Worm (Caenorhabditis elegans) whole organism, early embryonic: ENCODE measurements around the gene F31F7.1.

Experiments
- B0310.2 ChIP-seq: sonication (generic microtip); optimal IDR thresholded peaks from 2 replicates; lab custom pipeline; 2016; ENCODE audit warnings: mild to moderate bottlenecking, missing genetic modification characterization, missing compliant biosample characterization
- F13C5.2 ChIP-seq: sonication (generic microtip); optimal IDR thresholded peaks from 2 replicates; lab custom pipeline; 2017; ENCODE audit warnings: mild to moderate bottlenecking, missing genetic modification characterization, inconsistent platforms, missing compliant biosample characterization
- aly-1 ChIP-seq: sonication (generic microtip); optimal IDR thresholded peaks from 2 replicates; lab custom pipeline; 2016; ENCODE audit warnings: missing genetic modification characterization, missing compliant biosample characterization
- ama-1 ChIP-seq: fragments of 150-350 bp; optimal IDR thresholded peaks from 2 replicates; lab custom pipeline; 2014
- ceh-13 ChIP-seq: fragments of 200-800 bp; sonication (Bioruptor generic); optimal IDR thresholded peaks from 2 replicates; lab custom pipeline; 2018; ENCODE audit warnings: mild to moderate bottlenecking, missing genetic modification characterization, missing compliant biosample characterization
- ceh-36 ChIP-seq: sonication (generic microtip); optimal IDR thresholded peaks from 2 replicates; lab custom pipeline; 2016; ENCODE audit warnings: missing genetic modification characterization, inconsistent platforms, missing compliant biosample characterization
- ets-7 ChIP-seq: sonication (generic microtip); optimal IDR thresholded peaks from 2 replicates; lab custom pipeline; 2016; ENCODE audit warnings: missing genotype, missing genetic modification characterization, missing compliant biosample characterization
- flt-1 ChIP-seq: fragments of 200-800 bp; sonication (Bioruptor generic); IDR thresholded peaks from 2 replicates; pipeline ENCODE4 v1.3.6; 2022; ENCODE audit warnings: missing genetic modification characterization, missing compliant biosample characterization
- hmg-4 ChIP-seq: fragments of 200-800 bp; sonication (Bioruptor generic); optimal IDR thresholded peaks from 2 replicates; lab custom pipeline; 2018; ENCODE audit warnings: mild to moderate bottlenecking, missing genetic modification characterization, missing compliant biosample characterization
- hnd-1 ChIP-seq: sonication (generic microtip); optimal IDR thresholded peaks from 2 replicates; lab custom pipeline; 2016; ENCODE audit warnings: missing genetic modification characterization, missing compliant biosample characterization
- scrt-1 ChIP-seq: fragments of 200-800 bp; sonication (Bioruptor generic); IDR thresholded peaks from 2 replicates; pipeline ENCODE4 v1.3.6; 2022; ENCODE audit warnings: missing genetic modification characterization, missing compliant biosample characterization
- tbx-11 ChIP-seq: fragments of 200-800 bp; sonication (Bioruptor generic); IDR thresholded peaks from 2 replicates; pipeline ENCODE4 v1.3.6; 2022; ENCODE audit warnings: missing genetic modification characterization, missing compliant biosample characterization
- tbx-37 ChIP-seq: fragments of 200-800 bp; sonication (Bioruptor generic); conservative IDR thresholded peaks from 2 replicates; pipeline ENCODE4 v1.3.6; 2022; ENCODE audit warnings: missing genetic modification reagents, missing genetic modification characterization, missing compliant biosample characterization
- tra-4 ChIP-seq: sonication (generic microtip); optimal IDR thresholded peaks from 2 replicates; lab custom pipeline; 2017; ENCODE audit warnings: missing genetic modification characterization, missing compliant biosample characterization

DNA sequence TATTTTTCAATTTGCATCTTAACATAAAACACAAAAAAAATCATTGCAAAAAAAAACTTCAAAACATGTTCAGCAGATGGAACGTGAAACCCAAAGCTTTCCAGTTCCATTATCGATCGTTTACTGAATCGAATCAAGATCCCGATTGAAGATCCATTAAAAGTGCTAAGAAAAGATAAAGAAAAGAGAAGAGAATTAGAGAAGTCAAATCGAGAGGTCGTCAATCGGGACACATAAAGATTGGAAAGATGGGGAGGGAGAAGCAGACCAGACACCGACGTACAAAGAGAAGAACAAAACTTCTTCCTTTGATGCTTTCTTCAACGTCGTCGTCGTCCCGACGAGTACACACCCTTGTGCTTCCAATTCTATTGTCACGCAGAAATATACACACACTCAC, 43.4 kb upstream of the F31F7.1 start:
- TF ChIP-seq ets-7 (tag; lab: Kevin White, UChicago) (no peak), B0310.2 (no peak), tbx-37 (GFP tag; lab: Robert Waterston, UW) (no peak), hmg-4 (GFP tag; lab: Kevin White, UChicago) (no peak), ama-1 (no peak), hnd-1 (no peak), ceh-13 (GFP tag; lab: Kevin White, UChicago) (no peak), tra-4 (no peak), scrt-1 (GFP tag; lab: Robert Waterston, UW) (no peak), aly-1 (tag; lab: Kevin White, UChicago) (no peak), flt-1 (GFP tag; lab: Robert Waterston, UW) (no peak), tbx-11 (GFP tag; lab: Robert Waterston, UW) (no peak), F13C5.2 (no peak), ceh-36 (tag; lab: Kevin White, UChicago) (no peak)
